Worm (Caenorhabditis elegans) whole organism, L4/young adult: ENCODE measurements around the gene F29F11.20.

Source experiments
- W03F9.2 ChIP-seq: fragments of 150-350 bp; optimal IDR thresholded peaks from 2 replicates; lab custom pipeline; 2014; ENCODE audit warnings: missing biosample characterization, missing genetic modification characterization
- dao-5 ChIP-seq: sonication (generic microtip); optimal IDR thresholded peaks from 2 replicates; lab custom pipeline; 2016; ENCODE audit warnings: missing genotype, missing genetic modification characterization, moderate library complexity, missing compliant biosample characterization
- him-1 ChIP-seq: sonication (generic microtip); optimal IDR thresholded peaks from 2 replicates; lab custom pipeline; 2016; ENCODE audit warnings: missing genotype, missing genetic modification reagents, missing genetic modification characterization, missing compliant biosample characterization

ce11 chrV:10716865-10717713 lies 29.4 kb downstream of the F29F11.20 start:
- TF ChIP-seq dao-5 (tag; lab: Kevin White, UChicago) (no peak), him-1 (no peak), W03F9.2 (tag; lab: Kevin White, UChicago) (no peak)
